Worm (Caenorhabditis elegans) whole organism, L2 larva: ENCODE measurements around the gene plep-1.

Experiments
- F13H6.1 ChIP-seq: sonication (generic microtip); optimal IDR thresholded peaks from 2 replicates; lab custom pipeline; 2016; ENCODE audit warnings: missing genetic modification characterization, missing compliant biosample characterization
- alr-1 ChIP-seq: fragments of 150-350 bp; optimal IDR thresholded peaks from 2 replicates; lab custom pipeline; 2014; ENCODE audit warnings: missing biosample characterization, missing genetic modification characterization
- aly-2 ChIP-seq: fragments of 150-350 bp; optimal IDR thresholded peaks from 2 replicates; lab custom pipeline; 2014; ENCODE audit warnings: missing biosample characterization, missing genetic modification characterization
- lin-39 ChIP-seq: fragments of 150-350 bp; optimal IDR thresholded peaks from 2 replicates; lab custom pipeline; 2014; ENCODE audit warnings: missing biosample characterization, missing genetic modification reagents, missing genetic modification characterization
- mdl-1 ChIP-seq, 2 experiments: fragments of 150-350 bp in 1 of 2; sonication (generic microtip) in 1 of 2; optimal IDR thresholded peaks; 2 replicates each; lab custom pipeline; 2017; ENCODE audit warnings: missing biosample characterization in 2 of 2, missing genetic modification characterization in 2 of 2
- nhr-129 ChIP-seq: fragments of 150-350 bp; optimal IDR thresholded peaks from 2 replicates; lab custom pipeline; 2014; ENCODE audit warnings: missing biosample characterization, missing genetic modification characterization
- nhr-237 ChIP-seq: fragments of 150-350 bp; optimal IDR thresholded peaks from 2 replicates; lab custom pipeline; 2014; ENCODE audit warnings: missing biosample characterization, missing genetic modification characterization
- nhr-25 ChIP-seq: fragments of 150-350 bp; sonication (generic microtip); optimal IDR thresholded peaks from 3 replicates; lab custom pipeline; 2014; ENCODE audit warnings: missing biosample characterization, missing genetic modification characterization
- nhr-77 ChIP-seq: fragments of 150-350 bp; optimal IDR thresholded peaks from 2 replicates; lab custom pipeline; 2014; ENCODE audit warnings: missing biosample characterization, missing genetic modification characterization
- snpc-4 ChIP-seq: fragments of 150-350 bp; optimal IDR thresholded peaks from 2 replicates; lab custom pipeline; 2014; ENCODE audit warnings: missing biosample characterization, missing genetic modification characterization
- unc-62 ChIP-seq: fragments of 150-350 bp; optimal IDR thresholded peaks from 2 replicates; lab custom pipeline; 2014; ENCODE audit warnings: missing biosample characterization, missing genetic modification reagents, missing genetic modification characterization
- zag-1 ChIP-seq: fragments of 150-350 bp; optimal IDR thresholded peaks from 2 replicates; lab custom pipeline; 2014; ENCODE audit warnings: missing biosample characterization, missing genetic modification characterization
- ztf-11 ChIP-seq: sonication (generic microtip); optimal IDR thresholded peaks from 2 replicates; lab custom pipeline; 2017; ENCODE audit warnings: missing biosample characterization, missing genetic modification characterization
- ztf-4 ChIP-seq: fragments of 150-350 bp; optimal IDR thresholded peaks from 2 replicates; lab custom pipeline; 2014; ENCODE audit warnings: missing biosample characterization, missing genetic modification characterization

- no peak for TF ChIP-seq ztf-4 (tag; lab: Kevin White, UChicago)
- no peak for TF ChIP-seq nhr-77 (tag; lab: Kevin White, UChicago)
- no peak for TF ChIP-seq aly-2 (tag; lab: Kevin White, UChicago)
- TF ChIP-seq nhr-129 (tag; lab: Kevin White, UChicago) = no peak
- no peak for TF ChIP-seq nhr-237
- no peak for TF ChIP-seq alr-1
- TF ChIP-seq ztf-11 (tag; lab: Kevin White, UChicago) = no peak
- no peak for TF ChIP-seq unc-62
- no peak for TF ChIP-seq lin-39 (tag; lab: Kevin White, UChicago)
- no peak for TF ChIP-seq snpc-4 (tag; lab: Kevin White, UChicago)
- no peak for TF ChIP-seq F13H6.1 (tag; lab: Kevin White, UChicago)
- no peak for TF ChIP-seq zag-1 (tag; lab: Kevin White, UChicago)
- TF ChIP-seq nhr-25 (tag; lab: Kevin White, UChicago) = no peak
- no peak for TF ChIP-seq mdl-1 (tag; optimal IDR thresholded peaks at IDR 0.05; lab: Kevin White, UChicago)
Measured at ce11 chrII:4350888-4351287, 38.9 kb upstream of the plep-1 start, which contains the start of gene H20J04.9.
